Worm (Caenorhabditis elegans): ENCODE data around the gene scav-2.

ce11 chrIII:13560715-13561114, 5.6 kb upstream of the scav-2 start:
- TF ChIP-seq dao-5 (tag; optimal IDR thresholded peaks at IDR 0.05): no peak
- TF ChIP-seq him-1 (tag; optimal IDR thresholded peaks at IDR 0.05): no peak
- no peak for TF ChIP-seq W03F9.2 (tag; optimal IDR thresholded peaks at IDR 0.05)

Data from whole organism, L4/young adult.